Worm (Caenorhabditis elegans) whole organism, L4 larva: ENCODE measurements around the gene F44E2.3.

ENCODE experiments used
- D1046.2 ChIP-seq: fragments of 200-800 bp; sonication (Bioruptor generic); IDR thresholded peaks from 2 replicates; pipeline ENCODE4 v1.3.6; 2022; ENCODE audit warnings: missing genetic modification characterization, missing compliant biosample characterization
- F10B5.3 ChIP-seq: sonication (generic microtip); optimal IDR thresholded peaks from 2 replicates; lab custom pipeline; 2016; ENCODE audit warnings: mild to moderate bottlenecking, missing genetic modification characterization, missing compliant biosample characterization
- F49E8.2 ChIP-seq: sonication (generic microtip); optimal IDR thresholded peaks from 2 replicates; lab custom pipeline; 2016; ENCODE audit warnings: missing compliant biosample characterization, mild to moderate bottlenecking, missing genetic modification characterization, borderline replicate concordance
- R02D3.7 ChIP-seq: fragments of 150-350 bp; sonication (generic microtip); optimal IDR thresholded peaks from 3 replicates; lab custom pipeline; 2014; ENCODE audit warnings: missing biosample characterization, missing genetic modification characterization
- T20F7.1 ChIP-seq: fragments of 200-800 bp; sonication (Bioruptor generic); optimal IDR thresholded peaks from 2 replicates; lab custom pipeline; 2018; ENCODE audit warnings: mild to moderate bottlenecking, missing genetic modification characterization, missing compliant biosample characterization
- ama-1 ChIP-seq: fragments of 150-350 bp; optimal IDR thresholded peaks from 2 replicates; lab custom pipeline; 2014; ENCODE audit warnings: inconsistent platforms, mixed read lengths
- attf-4 ChIP-seq: sonication (generic microtip); optimal IDR thresholded peaks from 3 replicates; lab custom pipeline; 2017; ENCODE audit warnings: missing biosample characterization, missing genetic modification characterization
- ceh-44 ChIP-seq: fragments of 200-800 bp; sonication (Bioruptor generic); IDR thresholded peaks from 2 replicates; pipeline ENCODE4 v1.3.6; 2022; ENCODE audit warnings: missing genetic modification reagents, missing genetic modification characterization, missing compliant biosample characterization
- ceh-62 ChIP-seq: sonication (generic microtip); optimal IDR thresholded peaks from 2 replicates; lab custom pipeline; 2017; ENCODE audit warnings: missing biosample characterization, missing genetic modification characterization
- ces-1 ChIP-seq: fragments of 150-350 bp; sonication (generic microtip); optimal IDR thresholded peaks from 4 replicates; lab custom pipeline; 2014; ENCODE audit warnings: missing biosample characterization, missing genetic modification reagents, missing genetic modification characterization
- daf-12 ChIP-seq: fragments of 150-350 bp; optimal IDR thresholded peaks from 2 replicates; lab custom pipeline; 2014; ENCODE audit warnings: missing biosample characterization, missing genetic modification reagents, missing genetic modification characterization
- daf-8 ChIP-seq: fragments of 200-800 bp; sonication (Bioruptor generic); IDR thresholded peaks from 2 replicates; pipeline ENCODE4 v1.3.6; 2022; ENCODE audit warnings: missing genetic modification characterization, missing compliant biosample characterization
- dpl-1 ChIP-seq: fragments of 150-350 bp; optimal IDR thresholded peaks from 2 replicates; lab custom pipeline; 2014; ENCODE audit warnings: missing biosample characterization, missing genetic modification reagents, missing genetic modification characterization
- dve-1 ChIP-seq: sonication (generic microtip); optimal IDR thresholded peaks from 2 replicates; lab custom pipeline; 2017; ENCODE audit warnings: antibody characterized with exemption, mild to moderate bottlenecking, missing genetic modification characterization, missing compliant biosample characterization; ENCODE audit not compliant: insufficient read depth
- gei-8 ChIP-seq: fragments of 200-800 bp; sonication (Bioruptor generic); optimal IDR thresholded peaks from 2 replicates; lab custom pipeline; 2018; ENCODE audit warnings: mild to moderate bottlenecking, missing genetic modification characterization, missing compliant biosample characterization
- hlh-11 ChIP-seq: fragments of 200-800 bp; sonication (Bioruptor generic); optimal IDR thresholded peaks from 2 replicates; lab custom pipeline; 2018; ENCODE audit warnings: mild to moderate bottlenecking, missing genetic modification characterization, missing compliant biosample characterization
- hlh-30 ChIP-seq: sonication (generic microtip); optimal IDR thresholded peaks from 2 replicates; lab custom pipeline; 2017; ENCODE audit warnings: antibody characterized with exemption, mild to moderate bottlenecking, missing genetic modification characterization, missing compliant biosample characterization; ENCODE audit not compliant: insufficient read depth
- lin-13 ChIP-seq: fragments of 150-350 bp; optimal IDR thresholded peaks from 2 replicates; lab custom pipeline; 2014; ENCODE audit warnings: missing biosample characterization, missing genetic modification reagents, missing genetic modification characterization
- lin-38 ChIP-seq: fragments of 200-800 bp; sonication (Bioruptor generic); IDR thresholded peaks from 2 replicates; pipeline ENCODE4 v1.3.6; 2022; ENCODE audit warnings: missing genetic modification reagents, missing genetic modification characterization, missing compliant biosample characterization
- lsy-2 ChIP-seq, 2 experiments: fragments of 150-350 bp in 1 of 2; sonication (generic microtip) in 1 of 2; optimal IDR thresholded peaks; 2 replicates each; lab custom pipeline; 2014 to 2017; ENCODE audit warnings: missing biosample characterization in 2 of 2, missing genetic modification characterization in 2 of 2
- mep-1 ChIP-seq: fragments of 150-350 bp; sonication (generic microtip); optimal IDR thresholded peaks from 3 replicates; lab custom pipeline; 2014; ENCODE audit warnings: missing biosample characterization, missing genetic modification characterization
- mes-2 ChIP-seq: sonication (generic microtip); optimal IDR thresholded peaks from 2 replicates; lab custom pipeline; 2016; ENCODE audit warnings: missing genotype, mild to moderate bottlenecking, missing genetic modification characterization, missing compliant biosample characterization; ENCODE audit not compliant: poor library complexity, severe bottlenecking
- mxl-3 ChIP-seq: fragments of 200-800 bp; sonication (Bioruptor generic); optimal IDR thresholded peaks from 2 replicates; lab custom pipeline; 2018; ENCODE audit warnings: mild to moderate bottlenecking, missing genetic modification characterization, missing compliant biosample characterization
- nhr-102 ChIP-seq: sonication (generic microtip); optimal IDR thresholded peaks from 2 replicates; lab custom pipeline; 2016; ENCODE audit warnings: mild to moderate bottlenecking, missing genetic modification characterization, moderate library complexity, missing compliant biosample characterization
- nhr-11 ChIP-seq: fragments of 150-350 bp; optimal IDR thresholded peaks from 2 replicates; lab custom pipeline; 2014; ENCODE audit warnings: missing biosample characterization, missing genetic modification characterization
- nhr-25 ChIP-seq: sonication (generic microtip); optimal IDR thresholded peaks from 2 replicates; lab custom pipeline; 2017; ENCODE audit warnings: missing genetic modification characterization, mild to moderate bottlenecking, missing compliant biosample characterization, antibody characterized with exemption, moderate library complexity, borderline replicate concordance; ENCODE audit not compliant: insufficient read depth
- nhr-28 ChIP-seq: fragments of 150-350 bp; optimal IDR thresholded peaks from 2 replicates; lab custom pipeline; 2014; ENCODE audit warnings: missing biosample characterization, missing genetic modification characterization
- nhr-77 ChIP-seq: fragments of 150-350 bp; optimal IDR thresholded peaks from 2 replicates; lab custom pipeline; 2014; ENCODE audit warnings: missing biosample characterization, missing genetic modification characterization
- pqm-1 ChIP-seq: sonication (generic microtip); optimal IDR thresholded peaks from 2 replicates; lab custom pipeline; 2017; ENCODE audit warnings: missing biosample characterization, missing genetic modification characterization
- rbr-2 ChIP-seq: sonication (generic microtip); optimal IDR thresholded peaks from 2 replicates; lab custom pipeline; 2016; ENCODE audit warnings: missing genotype, missing genetic modification characterization, missing compliant biosample characterization
- snpc-4 ChIP-seq: fragments of 150-350 bp; optimal IDR thresholded peaks from 2 replicates; lab custom pipeline; 2014; ENCODE audit warnings: missing biosample characterization, missing genetic modification characterization
- spr-1 ChIP-seq: sonication (generic microtip); optimal IDR thresholded peaks from 2 replicates; lab custom pipeline; 2016; ENCODE audit warnings: mild to moderate bottlenecking, missing genetic modification characterization, missing compliant biosample characterization
- spr-3 ChIP-seq: fragments of 200-800 bp; sonication (Bioruptor generic); optimal IDR thresholded peaks from 2 replicates; lab custom pipeline; 2018; ENCODE audit warnings: mild to moderate bottlenecking, missing genetic modification characterization, missing compliant biosample characterization
- tra-1 ChIP-seq: fragments of 200-800 bp; sonication (Bioruptor generic); IDR thresholded peaks from 2 replicates; pipeline ENCODE4 v1.3.6; 2022; ENCODE audit warnings: missing genetic modification reagents, missing genetic modification characterization, missing compliant biosample characterization
- zag-1 ChIP-seq: fragments of 150-350 bp; optimal IDR thresholded peaks from 2 replicates; lab custom pipeline; 2014; ENCODE audit warnings: missing biosample characterization, missing genetic modification characterization
- zfp-3 ChIP-seq: fragments of 200-800 bp; sonication (Bioruptor generic); conservative IDR thresholded peaks from 2 replicates; pipeline ENCODE4 v1.3.6; 2022; ENCODE audit warnings: missing genetic modification reagents, missing genetic modification characterization, missing compliant biosample characterization
- zip-11 ChIP-seq: fragments of 200-800 bp; sonication (Bioruptor generic); IDR thresholded peaks from 2 replicates; pipeline ENCODE4 v1.3.6; 2022; ENCODE audit warnings: missing genetic modification characterization, missing compliant biosample characterization
- ztf-7 ChIP-seq: fragments of 150-350 bp; optimal IDR thresholded peaks from 2 replicates; lab custom pipeline; 2014; ENCODE audit warnings: missing biosample characterization, missing genetic modification characterization

The F44E2.3 gene

DNA sequence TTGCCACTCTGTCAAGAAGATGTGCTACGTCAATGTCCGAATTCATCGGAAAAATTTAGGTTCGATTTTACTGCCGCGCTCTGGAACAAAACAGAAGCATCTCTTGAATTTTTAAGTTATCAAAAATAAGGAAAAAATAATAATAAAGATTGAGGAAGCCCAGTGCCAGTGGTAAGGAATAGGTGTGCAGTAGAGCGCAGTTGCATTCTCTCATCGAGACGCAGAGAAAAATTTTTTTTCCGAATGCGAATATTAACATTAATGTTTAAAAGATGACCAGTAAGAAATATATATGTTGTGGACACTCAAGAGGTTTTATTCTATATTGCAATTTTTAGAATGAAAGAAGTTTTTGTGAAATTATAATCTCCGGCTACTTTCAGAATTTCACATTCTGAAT, 18.6 kb upstream of the F44E2.3 start:
- peak; percentile 38 for TF ChIP-seq dve-1
- peak; percentile 84 for TF ChIP-seq mes-2 (tag; lab: Kevin White, UChicago)
- TF ChIP-seq lsy-2 (tag; optimal IDR thresholded peaks at IDR 0.05; lab: Kevin White, UChicago), result peak in 1 of 2 experiments; percentile 82
- no peak for TF ChIP-seq ama-1
- TF ChIP-seq mxl-3 (GFP tag; lab: Kevin White, UChicago), result no peak
- peak; percentile 74 for TF ChIP-seq dpl-1 (GFP tag; lab: Kevin White, UChicago)
- no peak for TF ChIP-seq ceh-62
- peak; percentile 42 for TF ChIP-seq rbr-2 (tag; lab: Kevin White, UChicago)
- peak; percentile 95 for TF ChIP-seq lin-38 (GFP tag; lab: Robert Waterston, UW)
- no peak for TF ChIP-seq tra-1 (GFP tag; lab: Robert Waterston, UW)
- peak; percentile 35 for TF ChIP-seq hlh-30 (tag; lab: Kevin White, UChicago)
- TF ChIP-seq nhr-28, result peak; percentile 34
- TF ChIP-seq pqm-1 (tag; lab: Kevin White, UChicago), result peak; percentile 0
- peak; percentile 39 for TF ChIP-seq mep-1 (tag; lab: Kevin White, UChicago)
- TF ChIP-seq ceh-44 (GFP tag; lab: Robert Waterston, UW), result no peak
- TF ChIP-seq, all 104 proteins: peak for 10

DNA sequence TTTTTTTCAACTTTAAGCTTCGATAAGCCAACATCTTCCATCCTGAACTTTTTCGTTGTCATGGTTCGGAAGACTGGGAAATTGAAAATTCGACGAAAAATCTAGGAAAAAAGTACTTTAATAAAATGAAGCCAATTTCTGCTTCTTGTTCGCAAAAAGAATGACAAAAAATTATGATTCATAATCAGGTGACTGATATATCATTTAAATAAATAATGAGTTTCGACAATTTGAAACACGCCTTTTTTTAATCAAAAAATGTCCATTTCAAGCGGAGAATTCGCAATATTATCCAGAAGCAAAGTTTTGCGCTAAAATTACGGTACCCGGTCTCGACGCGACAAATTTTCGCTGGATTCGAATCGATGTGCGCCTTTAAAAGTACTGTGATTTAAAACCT, 16.0 kb upstream of the F44E2.3 start, which contains the start of gene F44E2.6:
TSS of gene F44E2.6 (minus strand) at position 101 of the 400 bp plus-strand sequence.
- no peak for TF ChIP-seq ces-1 (GFP tag; lab: Kevin White, UChicago)
- TF ChIP-seq F10B5.3 (tag; lab: Kevin White, UChicago), result no peak
- TF ChIP-seq zip-11 (GFP tag; lab: Robert Waterston, UW), result no peak
- no peak for TF ChIP-seq daf-8 (GFP tag; lab: Robert Waterston, UW)

DNA sequence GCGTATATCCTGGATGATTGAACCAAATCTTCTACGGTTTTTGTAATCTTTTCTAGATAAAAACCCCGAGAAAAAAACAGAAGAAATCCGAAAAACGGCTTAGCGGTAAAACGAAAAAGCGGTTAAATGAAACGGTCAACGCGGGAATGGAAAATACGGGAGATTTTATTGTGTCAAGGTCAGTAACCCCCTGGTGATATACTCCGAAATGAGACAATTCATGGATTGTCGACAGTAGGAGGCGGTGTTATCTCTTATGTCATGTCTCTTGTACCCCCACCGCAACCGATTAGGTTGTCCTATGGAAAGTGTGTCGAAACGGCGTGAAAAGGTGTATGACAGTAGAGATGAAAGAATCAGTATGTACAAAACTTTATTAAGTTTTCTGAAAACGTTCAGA, 15.0 kb upstream of the F44E2.3 start:
- TF ChIP-seq R02D3.7 (tag; lab: Kevin White, UChicago) (no peak), nhr-25 (tag; lab: Kevin White, UChicago) (no peak), F49E8.2 (tag; lab: Kevin White, UChicago) (no peak), daf-12 (tag; lab: Kevin White, UChicago) (no peak), spr-3 (GFP tag; lab: Kevin White, UChicago) (no peak), nhr-77 (tag; lab: Kevin White, UChicago) (no peak), nhr-11 (tag; lab: Kevin White, UChicago) (no peak), D1046.2 (GFP tag; lab: Robert Waterston, UW) (no peak), ztf-7 (tag; lab: Kevin White, UChicago) (no peak), attf-4 (tag; lab: Kevin White, UChicago) (no peak), hlh-11 (tag; lab: Kevin White, UChicago) (no peak), zag-1 (tag; lab: Kevin White, UChicago) (no peak), nhr-102 (tag; lab: Kevin White, UChicago) (no peak), snpc-4 (tag; lab: Kevin White, UChicago) (no peak), lsy-2 (tag; optimal IDR thresholded peaks at IDR 0.05; lab: Kevin White, UChicago) (no peak), zfp-3 (GFP tag; lab: Robert Waterston, UW) (no peak), gei-8 (GFP tag; lab: Kevin White, UChicago) (no peak), spr-1 (tag; lab: Kevin White, UChicago) (no peak), lin-13 (GFP tag; lab: Kevin White, UChicago) (no peak), T20F7.1 (no peak)
